Worm (Caenorhabditis elegans) whole organism, L4/young adult: ENCODE measurements around the gene H04M03.3.

Experiments
- W03F9.2 ChIP-seq: fragments of 150-350 bp; optimal IDR thresholded peaks from 2 replicates; lab custom pipeline; 2014; ENCODE audit warnings: missing biosample characterization, missing genetic modification characterization
- dao-5 ChIP-seq: sonication (generic microtip); optimal IDR thresholded peaks from 2 replicates; lab custom pipeline; 2016; ENCODE audit warnings: missing genotype, missing genetic modification characterization, moderate library complexity, missing compliant biosample characterization
- him-1 ChIP-seq: sonication (generic microtip); optimal IDR thresholded peaks from 2 replicates; lab custom pipeline; 2016; ENCODE audit warnings: missing genotype, missing genetic modification reagents, missing genetic modification characterization, missing compliant biosample characterization

Gene H04M03.3

DNA sequence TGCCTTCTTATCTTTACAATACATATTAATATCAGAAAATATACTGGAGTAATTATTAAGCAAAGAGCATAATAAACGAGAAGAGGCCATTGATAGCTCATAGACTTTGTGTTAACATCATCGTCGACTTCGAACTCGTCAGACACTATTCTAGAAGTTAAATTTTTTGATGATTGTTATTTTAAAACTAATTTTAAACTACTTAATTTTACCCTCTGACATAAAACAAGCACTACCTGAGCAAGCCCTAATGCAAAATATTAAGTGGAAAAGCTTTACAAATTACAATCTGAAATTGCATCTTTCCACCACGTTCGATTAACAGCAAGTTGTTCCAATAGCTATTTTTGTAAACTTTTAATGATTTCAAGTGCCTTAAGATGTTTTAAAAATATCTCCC is 21.3 kb upstream of the H04M03.3 start, which contains the start of gene srv-17:
Gene srv-17, minus strand, starts transcription at position 101 of the 400 bp plus-strand sequence.
- TF ChIP-seq him-1 = no peak
- TF ChIP-seq W03F9.2 (tag; lab: Kevin White, UChicago) = no peak
- TF ChIP-seq dao-5 = no peak

ce11 chrIV:5873825-5874224 is 17.5 kb upstream of the H04M03.3 start, which contains the start of gene srv-19:
Gene srv-19 (minus strand): TSS chrIV:5873925.
- TF ChIP-seq dao-5 (no peak), him-1 (no peak), W03F9.2 (tag; lab: Kevin White, UChicago) (no peak)

ce11 chrIV:5877246-5877645 is 14.1 kb upstream of the H04M03.3 start, which contains the start of gene srv-21:
Gene srv-21 (minus strand): TSS chrIV:5877346.
- TF ChIP-seq W03F9.2 (tag; lab: Kevin White, UChicago) = no peak
- no peak for TF ChIP-seq dao-5
- no peak for TF ChIP-seq him-1

ce11 chrIV:5879853-5880252 is 11.5 kb upstream of the H04M03.3 start, which contains the start of gene srv-22:
Gene srv-22 (minus strand): TSS chrIV:5879953.
- no peak for TF ChIP-seq him-1
- no peak for TF ChIP-seq W03F9.2 (tag; lab: Kevin White, UChicago)
- TF ChIP-seq dao-5 = no peak

DNA sequence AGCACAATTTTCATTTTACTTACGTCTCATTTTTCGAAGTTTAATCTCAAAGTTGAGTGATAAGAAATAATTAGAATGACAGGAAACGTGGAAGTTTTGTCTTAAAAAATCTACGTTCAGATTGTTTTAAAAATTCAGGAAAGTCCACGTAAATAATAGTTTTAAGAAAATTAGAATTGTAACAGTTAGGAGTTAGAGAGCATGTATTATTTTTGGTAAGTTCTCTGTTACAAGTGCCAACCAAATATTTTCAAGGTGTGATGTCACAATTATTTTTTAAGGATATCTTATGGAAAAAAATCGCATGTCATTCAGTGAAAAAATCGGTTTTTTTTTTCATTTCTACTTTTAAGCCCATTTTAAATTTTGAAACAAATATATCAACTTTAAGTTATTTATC is 6.9 kb upstream of the H04M03.3 start, which contains the start of gene H04M03.11:
Gene H04M03.11, minus strand, starts transcription at position 101 of the 400 bp plus-strand sequence.
- TF ChIP-seq him-1 = no peak
- no peak for TF ChIP-seq W03F9.2 (tag; lab: Kevin White, UChicago)
- no peak for TF ChIP-seq dao-5

- no peak for TF ChIP-seq dao-5
- no peak for TF ChIP-seq W03F9.2 (tag; lab: Kevin White, UChicago)
- no peak for TF ChIP-seq him-1
Observed at ce11 chrIV:5885180-5885887, 6.0 kb upstream of the H04M03.3 start, which contains the start of gene glf-1. Gene glf-1 (plus strand): TSS chrIV:5885835.

ce11 chrIV:5886605-5887004 is 4.8 kb upstream of the H04M03.3 start:
- TF ChIP-seq dao-5 (no peak), him-1 (no peak), W03F9.2 (tag; lab: Kevin White, UChicago) (no peak)

- TF ChIP-seq W03F9.2 (tag; lab: Kevin White, UChicago) = no peak
- no peak for TF ChIP-seq dao-5
- TF ChIP-seq him-1 = no peak
Observed at ce11 chrIV:5895190-5895589, 3.8 kb downstream of the H04M03.3 start, which contains the start of gene nspb-6. Gene nspb-6 (plus strand): TSS chrIV:5895490.

ce11 chrIV:5896341-5896740 is 5.0 kb downstream of the H04M03.3 start, which contains the start of gene pck-3:
Gene pck-3 (plus strand): TSS chrIV:5896641.
- TF ChIP-seq him-1 = no peak

- no peak for TF ChIP-seq him-1
Observed at ce11 chrIV:5902730-5903129, 11.4 kb downstream of the H04M03.3 start.

- TF ChIP-seq dao-5 = no peak
- no peak for TF ChIP-seq him-1
- TF ChIP-seq W03F9.2 (tag; lab: Kevin White, UChicago) = no peak
Observed at ce11 chrIV:5903305-5903778, 12.0 kb downstream of the H04M03.3 start, which contains the start of gene H04M03.12. Gene H04M03.12 (minus strand): TSS chrIV:5903355.

DNA sequence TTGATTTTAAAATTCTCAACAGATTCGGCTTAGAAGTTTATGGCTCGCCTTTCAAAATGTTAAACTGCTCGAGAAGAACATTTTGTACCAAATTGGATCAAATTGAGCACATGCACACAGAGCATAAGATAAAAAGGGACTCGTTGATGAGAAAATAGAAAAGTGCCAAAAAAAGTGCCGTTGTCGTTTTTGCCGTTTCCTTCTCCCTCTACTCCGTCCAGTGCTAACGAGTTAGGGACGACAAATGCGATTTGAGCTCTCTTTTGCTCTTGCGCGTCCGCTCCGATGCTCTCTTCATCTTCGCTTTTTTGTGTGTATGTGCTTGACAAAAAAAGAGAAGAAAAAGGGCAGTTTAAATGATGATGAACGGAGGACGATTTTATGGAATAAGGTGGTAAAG is 23.8 kb downstream of the H04M03.3 start:
- TF ChIP-seq dao-5 (no peak), him-1 (no peak), W03F9.2 (tag; lab: Kevin White, UChicago) (no peak)

DNA sequence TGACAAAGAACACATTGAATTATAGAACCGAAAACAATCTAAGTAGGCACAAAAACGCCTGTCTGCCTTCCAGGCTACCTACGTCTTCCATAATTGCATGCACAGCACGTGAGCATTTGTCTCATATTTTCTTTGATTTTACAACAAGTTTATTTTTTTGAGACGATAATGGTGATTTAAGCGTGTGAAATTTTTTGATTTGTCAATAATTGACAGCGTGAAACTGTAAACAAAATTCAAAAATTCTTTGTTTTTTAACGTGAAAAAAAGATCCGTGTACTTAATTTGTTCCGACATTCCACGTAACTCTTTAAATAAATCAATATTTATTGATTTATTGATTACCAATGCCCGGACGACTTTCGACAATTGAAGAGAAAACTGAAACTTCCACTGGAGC is 25.7 kb downstream of the H04M03.3 start, which contains the start of gene dhhc-13:
Gene dhhc-13, plus strand, starts transcription at position 301 of the 400 bp plus-strand sequence.
- no peak for TF ChIP-seq W03F9.2 (tag; lab: Kevin White, UChicago)
- no peak for TF ChIP-seq him-1
- no peak for TF ChIP-seq dao-5

- no peak for TF ChIP-seq dao-5
Observed at ce11 chrIV:5923112-5923511, 31.7 kb downstream of the H04M03.3 start.

- TF ChIP-seq dao-5 (no peak), W03F9.2 (tag; lab: Kevin White, UChicago) (no peak), him-1 (no peak)
Observed at ce11 chrIV:5924241-5924640, 32.9 kb downstream of the H04M03.3 start.
